Worm (Caenorhabditis elegans) whole organism, late embryonic: Measurements from ENCODE around the gene acbp-5.

Experiments
- C08G9.2 ChIP-seq: sonication (generic microtip); optimal IDR thresholded peaks from 2 replicates; lab custom pipeline; 2016; ENCODE audit warnings: mild to moderate bottlenecking, missing genetic modification characterization, moderate library complexity, missing compliant biosample characterization
- C38D4.7 ChIP-seq: fragments of 200-800 bp; sonication (Bioruptor generic); optimal IDR thresholded peaks from 2 replicates; lab custom pipeline; 2018; ENCODE audit warnings: mild to moderate bottlenecking, missing genetic modification characterization, moderate library complexity, missing compliant biosample characterization
- T23F11.4 ChIP-seq: fragments of 200-800 bp; sonication (Bioruptor generic); optimal IDR thresholded peaks from 2 replicates; lab custom pipeline; 2018; ENCODE audit warnings: mild to moderate bottlenecking, missing genetic modification characterization, missing compliant biosample characterization
- Y22D7AL.16 ChIP-seq: sonication (generic microtip); optimal IDR thresholded peaks from 2 replicates; lab custom pipeline; 2016; ENCODE audit warnings: missing genetic modification characterization, missing compliant biosample characterization
- ahr-1 ChIP-seq: sonication (generic microtip); optimal IDR thresholded peaks from 2 replicates; lab custom pipeline; 2016; ENCODE audit warnings: missing genetic modification characterization, missing compliant biosample characterization
- ama-1 ChIP-seq: fragments of 150-350 bp; optimal IDR thresholded peaks from 2 replicates; lab custom pipeline; 2014
- ceh-18 ChIP-seq: sonication (generic microtip); optimal IDR thresholded peaks from 2 replicates; lab custom pipeline; 2016; ENCODE audit warnings: missing genetic modification characterization, missing compliant biosample characterization
- ceh-2 ChIP-seq: sonication (generic microtip); optimal IDR thresholded peaks from 2 replicates; lab custom pipeline; 2016; ENCODE audit warnings: missing genotype, missing genetic modification characterization, missing compliant biosample characterization
- ceh-24 ChIP-seq: sonication (generic microtip); optimal IDR thresholded peaks from 2 replicates; lab custom pipeline; 2016; ENCODE audit warnings: mild to moderate bottlenecking, missing genetic modification characterization, missing compliant biosample characterization
- ceh-30 ChIP-seq: fragments of 150-350 bp; optimal IDR thresholded peaks from 2 replicates; lab custom pipeline; 2014; ENCODE audit warnings: missing biosample characterization, missing genetic modification characterization
- ceh-31 ChIP-seq: sonication (generic microtip); optimal IDR thresholded peaks from 2 replicates; lab custom pipeline; 2016; ENCODE audit warnings: missing genetic modification characterization, missing compliant biosample characterization
- ceh-6 ChIP-seq: fragments of 200-800 bp; sonication (Bioruptor generic); optimal IDR thresholded peaks from 2 replicates; lab custom pipeline; 2018; ENCODE audit warnings: mild to moderate bottlenecking, missing genetic modification characterization, missing compliant biosample characterization
- ceh-9 ChIP-seq: sonication (generic microtip); optimal IDR thresholded peaks from 2 replicates; lab custom pipeline; 2016; ENCODE audit warnings: mild to moderate bottlenecking, missing genetic modification characterization, inconsistent platforms, missing compliant biosample characterization
- che-1 ChIP-seq: sonication (generic microtip); optimal IDR thresholded peaks from 2 replicates; lab custom pipeline; 2016; ENCODE audit warnings: mild to moderate bottlenecking, missing genetic modification characterization, missing compliant biosample characterization
- dmd-4 ChIP-seq: sonication (generic microtip); optimal IDR thresholded peaks from 2 replicates; lab custom pipeline; 2016; ENCODE audit warnings: borderline replicate concordance, missing genetic modification characterization, missing compliant biosample characterization
- dve-1 ChIP-seq: sonication (generic microtip); optimal IDR thresholded peaks from 2 replicates; lab custom pipeline; 2017; ENCODE audit warnings: antibody characterized with exemption, mild to moderate bottlenecking, missing genetic modification characterization, missing compliant biosample characterization
- elt-2 ChIP-seq: sonication (generic microtip); optimal IDR thresholded peaks from 2 replicates; lab custom pipeline; 2016; ENCODE audit warnings: missing genetic modification reagents, missing genetic modification characterization, missing compliant biosample characterization
- ets-4 ChIP-seq: sonication (generic microtip); optimal IDR thresholded peaks from 2 replicates; lab custom pipeline; 2016; ENCODE audit warnings: missing genetic modification characterization, missing compliant biosample characterization
- fax-1 ChIP-seq: sonication (generic microtip); optimal IDR thresholded peaks from 2 replicates; lab custom pipeline; 2016; ENCODE audit warnings: missing genotype, missing genetic modification characterization, missing compliant biosample characterization
- fkh-10 ChIP-seq: fragments of 150-350 bp; optimal IDR thresholded peaks from 2 replicates; lab custom pipeline; 2014; ENCODE audit warnings: missing biosample characterization, missing genetic modification reagents, missing genetic modification characterization
- fkh-6 ChIP-seq: sonication (generic microtip); optimal IDR thresholded peaks from 2 replicates; lab custom pipeline; 2016; ENCODE audit warnings: missing genetic modification characterization, missing compliant biosample characterization
- hlh-13 ChIP-seq: fragments of 200-800 bp; sonication (Bioruptor generic); optimal IDR thresholded peaks from 2 replicates; lab custom pipeline; 2018; ENCODE audit warnings: mild to moderate bottlenecking, missing genetic modification characterization, missing compliant biosample characterization
- hlh-30 ChIP-seq: sonication (generic microtip); optimal IDR thresholded peaks from 2 replicates; lab custom pipeline; 2017; ENCODE audit warnings: antibody characterized with exemption, missing genetic modification characterization, missing compliant biosample characterization; ENCODE audit not compliant: insufficient read depth
- hlh-8 ChIP-seq: sonication (generic microtip); optimal IDR thresholded peaks from 2 replicates; lab custom pipeline; 2016; ENCODE audit warnings: missing genotype, missing genetic modification characterization, missing compliant biosample characterization
- lin-11 ChIP-seq: fragments of 200-800 bp; sonication (Bioruptor generic); optimal IDR thresholded peaks from 2 replicates; lab custom pipeline; 2018; ENCODE audit warnings: mild to moderate bottlenecking, missing genetic modification characterization, missing compliant biosample characterization
- madf-2 ChIP-seq: sonication (generic microtip); optimal IDR thresholded peaks from 2 replicates; lab custom pipeline; 2017; ENCODE audit warnings: missing genetic modification characterization, missing compliant biosample characterization
- mec-3 ChIP-seq: sonication (generic microtip); optimal IDR thresholded peaks from 2 replicates; lab custom pipeline; 2016; ENCODE audit warnings: borderline replicate concordance, missing genetic modification characterization, missing compliant biosample characterization
- nfya-1 ChIP-seq: sonication (generic microtip); optimal IDR thresholded peaks from 2 replicates; lab custom pipeline; 2017; ENCODE audit warnings: missing genetic modification characterization, mild to moderate bottlenecking, missing compliant biosample characterization, antibody characterized with exemption, moderate library complexity
- npax-4 ChIP-seq: sonication (generic microtip); optimal IDR thresholded peaks from 2 replicates; lab custom pipeline; 2016; ENCODE audit warnings: missing genetic modification characterization, missing compliant biosample characterization
- odd-2 ChIP-seq: sonication (generic microtip); optimal IDR thresholded peaks from 2 replicates; lab custom pipeline; 2017; ENCODE audit warnings: antibody characterized with exemption, mild to moderate bottlenecking, missing genetic modification characterization, missing compliant biosample characterization
- pat-9 ChIP-seq: fragments of 200-800 bp; sonication (Bioruptor generic); optimal IDR thresholded peaks from 2 replicates; lab custom pipeline; 2018; ENCODE audit warnings: mild to moderate bottlenecking, missing genetic modification characterization, moderate library complexity, missing compliant biosample characterization
- pax-1 ChIP-seq: fragments of 150-350 bp; optimal IDR thresholded peaks from 2 replicates; lab custom pipeline; 2014; ENCODE audit warnings: missing biosample characterization, missing genetic modification characterization
- pha-2 ChIP-seq: sonication (generic microtip); optimal IDR thresholded peaks from 2 replicates; lab custom pipeline; 2017; ENCODE audit warnings: mild to moderate bottlenecking, missing genetic modification characterization, missing compliant biosample characterization
- pros-1 ChIP-seq: fragments of 150-350 bp; optimal IDR thresholded peaks from 2 replicates; lab custom pipeline; 2014; ENCODE audit warnings: missing biosample characterization, missing genetic modification reagents, missing genetic modification characterization
- rnt-1 ChIP-seq: sonication (generic microtip); optimal IDR thresholded peaks from 2 replicates; lab custom pipeline; 2016; ENCODE audit warnings: missing genetic modification characterization, missing compliant biosample characterization
- sox-2 ChIP-seq: fragments of 200-800 bp; sonication (Bioruptor generic); IDR thresholded peaks from 2 replicates; pipeline ENCODE4 v1.3.6; 2022; ENCODE audit warnings: missing genetic modification reagents, missing genetic modification characterization, missing compliant biosample characterization
- tbx-2 ChIP-seq: sonication (generic microtip); optimal IDR thresholded peaks from 2 replicates; lab custom pipeline; 2016; ENCODE audit warnings: missing genetic modification characterization, missing compliant biosample characterization
- unc-3 ChIP-seq, 2 experiments: fragments of 200-800 bp in 1 of 2; sonication (Bioruptor generic) in 1 of 2; sonication (generic microtip) in 1 of 2; conservative IDR thresholded peaks in 1 of 2; optimal IDR thresholded peaks in 1 of 2; 2 replicates each; pipeline versions ENCODE4 v1.3.6 to Lab custom; 2016 to 2022; ENCODE audit warnings: missing compliant biosample characterization in 2 of 2, missing genetic modification characterization in 2 of 2, missing genetic modification reagents in 1 of 2
- unc-55 ChIP-seq: sonication (generic microtip); optimal IDR thresholded peaks from 2 replicates; lab custom pipeline; 2017; ENCODE audit warnings: missing biosample characterization, missing genetic modification reagents, missing genetic modification characterization
- unc-86 ChIP-seq: sonication (generic microtip); optimal IDR thresholded peaks from 2 replicates; lab custom pipeline; 2016; ENCODE audit warnings: missing genetic modification characterization, missing compliant biosample characterization
- zip-5 ChIP-seq: sonication (generic microtip); optimal IDR thresholded peaks from 2 replicates; lab custom pipeline; 2016; ENCODE audit warnings: missing genetic modification characterization, missing compliant biosample characterization
- ztf-16 ChIP-seq: sonication (generic microtip); optimal IDR thresholded peaks from 2 replicates; lab custom pipeline; 2017; ENCODE audit warnings: missing genetic modification characterization, missing compliant biosample characterization

Gene acbp-5

ce11 chrIII:13643534-13643933 is 2.0 kb upstream of the acbp-5 start, which contains the start of the genes drr-2 and set-16 (continued):
- TF ChIP-seq ceh-6 (GFP tag; lab: Kevin White, UChicago) (peak; percentile 52), unc-3 (GFP tag; conservative IDR thresholded peaks at IDR 0.05; lab: Robert Waterston, UW) (no peak), unc-3 (tag; optimal IDR thresholded peaks at IDR 0.05; lab: Kevin White, UChicago) (peak; percentile 41), fkh-6 (no peak), ceh-24 (tag; lab: Kevin White, UChicago) (no peak), Y22D7AL.16 (tag; lab: Kevin White, UChicago) (no peak), ama-1 (lab: Kevin White, UChicago) (no peak), pat-9 (tag; lab: Kevin White, UChicago) (no peak), madf-2 (tag; lab: Kevin White, UChicago) (peak; percentile 27), che-1 (peak; percentile 20), elt-2 (peak; percentile 82), pha-2 (peak; percentile 60), C08G9.2 (tag; lab: Kevin White, UChicago) (peak; percentile 62), fax-1 (tag; lab: Kevin White, UChicago) (no peak), pax-1 (tag; lab: Kevin White, UChicago) (peak; percentile 91), ahr-1 (tag; lab: Kevin White, UChicago) (peak; percentile 21), dmd-4 (tag; lab: Kevin White, UChicago) (no peak), unc-55 (GFP tag; lab: Kevin White, UChicago) (peak; percentile 94), fkh-10 (peak; percentile 43)

- TF ChIP-seq fkh-10 (no peak), C38D4.7 (GFP tag; lab: Kevin White, UChicago) (no peak), lin-11 (no peak), T23F11.4 (no peak), rnt-1 (no peak), hlh-8 (tag; lab: Kevin White, UChicago) (no peak), fax-1 (tag; lab: Kevin White, UChicago) (no peak), dve-1 (no peak), unc-86 (no peak), mec-3 (tag; lab: Kevin White, UChicago) (no peak)
Measured at ce11 chrIII:13642776-13643175, 1.3 kb upstream of the acbp-5 start.

- TF ChIP-seq ceh-30 (tag; lab: Kevin White, UChicago) (no peak), pros-1 (tag; lab: Kevin White, UChicago) (no peak), tbx-2 (no peak), npax-4 (no peak), hlh-13 (GFP tag; lab: Kevin White, UChicago) (no peak), dve-1 (no peak), fkh-10 (no peak), pat-9 (tag; lab: Kevin White, UChicago) (no peak), madf-2 (tag; lab: Kevin White, UChicago) (no peak), ceh-9 (no peak), nfya-1 (tag; lab: Kevin White, UChicago) (no peak), lin-11 (no peak), ahr-1 (tag; lab: Kevin White, UChicago) (no peak), ceh-18 (tag; lab: Kevin White, UChicago) (no peak)
- TF ChIP-seq, all 69 proteins: peak for 0
Measured at ce11 chrIII:13642227-13642626, 739 bp upstream of the acbp-5 start, which contains the start of gene T12D8.10. Gene T12D8.10, minus strand, starts transcription at chrIII:13642327.

ce11 chrIII:13640869-13641268 is 619 bp downstream of the acbp-5 start:
- no peak for TF ChIP-seq C08G9.2 (tag; lab: Kevin White, UChicago)
- TF ChIP-seq ceh-24 (tag; lab: Kevin White, UChicago), result no peak
- TF ChIP-seq sox-2 (GFP tag; lab: Robert Waterston, UW), result no peak
- no peak for TF ChIP-seq pha-2
- TF ChIP-seq ceh-31 (tag; lab: Kevin White, UChicago), result no peak
- no peak for TF ChIP-seq odd-2 (tag; lab: Kevin White, UChicago)
- TF ChIP-seq zip-5 (tag; lab: Kevin White, UChicago), result no peak
- no peak for TF ChIP-seq fax-1 (tag; lab: Kevin White, UChicago)
- TF ChIP-seq unc-55 (GFP tag; lab: Kevin White, UChicago), result no peak
- TF ChIP-seq ceh-2 (tag; lab: Kevin White, UChicago), result no peak
- TF ChIP-seq npax-4, result no peak
- no peak for TF ChIP-seq ets-4 (tag; lab: Kevin White, UChicago)
- no peak for TF ChIP-seq mec-3 (tag; lab: Kevin White, UChicago)
- TF ChIP-seq che-1, result no peak
- TF ChIP-seq ztf-16, result no peak
- TF ChIP-seq fkh-10, result no peak
- TF ChIP-seq hlh-30 (tag; lab: Kevin White, UChicago), result no peak
- no peak for TF ChIP-seq ceh-6 (GFP tag; lab: Kevin White, UChicago)
- no peak for TF ChIP-seq ceh-18 (tag; lab: Kevin White, UChicago)
